Worm (Caenorhabditis elegans): ENCODE results near the gene F38E1.3.

DNA sequence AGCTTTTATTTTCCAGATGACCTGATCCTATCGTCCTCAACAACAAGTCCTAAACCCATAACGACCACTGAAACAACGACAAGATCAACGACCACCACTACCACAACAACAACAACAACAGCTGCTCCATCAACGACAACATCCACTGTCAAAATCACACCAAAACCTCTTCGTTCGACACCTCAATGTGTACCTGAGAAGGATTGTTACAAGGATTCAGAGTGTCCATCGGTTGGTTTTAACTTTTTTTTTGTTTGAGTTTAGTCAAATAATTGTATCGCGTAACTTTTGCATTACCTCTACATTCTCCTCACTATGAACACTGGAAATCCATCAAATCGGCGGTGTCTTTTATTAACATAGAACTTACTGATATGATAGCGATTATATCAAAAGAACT lies 4.1 kb downstream of the F38E1.3 start:
- TF ChIP-seq ces-1 (GFP tag; optimal IDR thresholded peaks at IDR 0.05) (no peak), ztf-11 (tag; optimal IDR thresholded peaks at IDR 0.05) (no peak), nhr-76 (tag; optimal IDR thresholded peaks at IDR 0.05) (no peak), mdt-29 (GFP tag; IDR thresholded peaks at IDR 0.05) (no peak), nhr-77 (tag; optimal IDR thresholded peaks at IDR 0.05) (no peak), lin-29 (GFP tag; IDR thresholded peaks at IDR 0.05) (no peak), nhr-237 (tag; optimal IDR thresholded peaks at IDR 0.05) (no peak)

All from whole organism, L4 larva.